Worm (Caenorhabditis elegans) whole organism, midembryonic: ENCODE data around the gene nsy-4.

Experiments used
- T22C8.4 ChIP-seq: fragments of 200-800 bp; sonication (Bioruptor generic); IDR thresholded peaks from 2 replicates; pipeline ENCODE4 v1.3.6; 2022; ENCODE audit warnings: missing genetic modification characterization, missing compliant biosample characterization
- med-1 ChIP-seq: sonication (generic microtip); optimal IDR thresholded peaks from 2 replicates; lab custom pipeline; 2017; ENCODE audit warnings: missing genetic modification characterization, mild to moderate bottlenecking, missing compliant biosample characterization, antibody characterized with exemption, missing genetic modification reagents; ENCODE audit not compliant: insufficient read depth
- ztf-23 ChIP-seq: fragments of 200-800 bp; sonication (Bioruptor generic); IDR thresholded peaks from 2 replicates; pipeline ENCODE4 v1.3.6; 2022; ENCODE audit warnings: missing genetic modification reagents, missing genetic modification characterization, missing compliant biosample characterization

- TF ChIP-seq ztf-23 (GFP tag; lab: Robert Waterston, UW) (no peak), med-1 (GFP tag; lab: Kevin White, UChicago) (no peak), T22C8.4 (GFP tag; lab: Robert Waterston, UW) (no peak)
These were observed at the start of gene nsy-4 for ce11 chrIV:2322998-2323397.
